In the genomic region with DNA sequence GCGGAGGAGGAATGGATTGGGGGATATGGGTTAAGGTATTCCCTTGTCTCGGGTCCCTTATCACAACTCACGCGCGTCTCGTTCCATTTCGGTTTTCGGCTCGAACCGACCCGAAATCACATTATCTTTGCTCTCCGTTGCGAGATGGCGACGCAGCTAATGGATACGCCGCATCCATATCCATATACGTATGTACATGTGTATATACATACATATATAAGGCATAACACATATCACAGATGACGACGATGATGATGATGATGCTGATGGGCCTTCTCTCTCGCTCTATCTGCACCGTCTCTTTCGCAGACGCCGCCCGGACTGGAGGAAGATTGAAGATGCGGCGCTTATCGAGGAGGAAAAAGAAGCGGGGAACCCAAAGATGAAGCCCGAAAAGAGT, we compare ENCODE assay signal across 2 fruit fly cellular contexts.
TF ChIP-seq lines count a peak whose summit lies in the region.

No protein-coding gene starts in this region.

- no peak for TF ChIP-seq CTCF in whole organism, embryonic (GFP tag; optimal IDR thresholded peaks at IDR 0.05; lab: Kevin White, UChicago)

TF ChIP-seq in whole organism, embryonic, 481 proteins besides CTCF, POLR2A, EP300 and RAD21:
- peak; percentile 5 for TF ChIP-seq Nf-YC (tag; optimal IDR thresholded peaks at IDR 0.05; lab: Kevin White, UChicago)
- TF ChIP-seq CG15479 (GFP tag; optimal IDR thresholded peaks at IDR 0.05; lab: Kevin White, UChicago), result peak; percentile 55
- TF ChIP-seq Rfx (GFP tag; IDR thresholded peaks at IDR 0.05; lab: Robert Waterston, UW), result no peak
- no peak for TF ChIP-seq bcd (GFP tag; optimal IDR thresholded peaks at IDR 0.05; lab: Kevin White, UChicago)
- TF ChIP-seq CG10431 (GFP tag; optimal IDR thresholded peaks at IDR 0.05; lab: Kevin White, UChicago), result no peak
- TF ChIP-seq CG11398 (GFP tag; optimal IDR thresholded peaks at IDR 0.05; lab: Kevin White, UChicago), result no peak
- TF ChIP-seq Deaf1 (tag; optimal IDR thresholded peaks at IDR 0.05; lab: Kevin White, UChicago), result peak; percentile 40
- TF ChIP-seq crol (GFP tag; IDR thresholded peaks at IDR 0.05; lab: Robert Waterston, UW), result peak; percentile 39; the same call in 1 of the 2 replicates
- TF ChIP-seq CG1832 (GFP tag; optimal IDR thresholded peaks at IDR 0.05; lab: Kevin White, UChicago), result peak; percentile 29
- TF ChIP-seq CG12659 (GFP tag; optimal IDR thresholded peaks at IDR 0.05; lab: Kevin White, UChicago), result no peak
- TF ChIP-seq CG12744 (GFP tag; optimal IDR thresholded peaks at IDR 0.05; lab: Kevin White, UChicago), result no peak
- TF ChIP-seq Nf-YB (GFP tag; optimal IDR thresholded peaks at IDR 0.05; lab: Kevin White, UChicago), result peak; percentile 61
- TF ChIP-seq CG13287 (GFP tag; IDR thresholded peaks at IDR 0.05; lab: Robert Waterston, UW; ENCODE audit: partially characterized antibody), result no peak
TF ChIP-seq in whole organism, embryonic: peak in this region for 6.

TF ChIP-seq in whole organism, prepupa, 60 proteins besides CTCF, POLR2A, EP300 and RAD21:
- TF ChIP-seq svp (GFP tag; lab: Kevin White, UChicago) (peak; percentile 39), fkh (GFP tag; optimal IDR thresholded peaks at IDR 0.05; lab: Kevin White, UChicago) (no peak)
TF ChIP-seq in whole organism, prepupa: peak in this region for 1.
